Fruit fly (Drosophila melanogaster) whole organism, embryonic: ENCODE results near the gene pasi2.

ENCODE experiments used
- B-H2 ChIP-seq: fragments of 200-800 bp; sonication (Bioruptor generic); optimal IDR thresholded peaks from 2 replicates; lab custom pipeline; 2018; ENCODE audit warnings: missing biosample characterization, mild to moderate bottlenecking, missing genetic modification characterization
- BEAF-32 ChIP-seq: fragments of 200-800 bp; sonication (Bioruptor generic); optimal IDR thresholded peaks from 3 replicates; lab custom pipeline; 2017; ENCODE audit warnings: missing biosample characterization, missing genetic modification characterization, mild to moderate bottlenecking, moderate library complexity, missing genetic modification reagents
- CG10321 ChIP-seq: fragments of 200-800 bp; sonication (Bioruptor generic); IDR thresholded peaks from 2 replicates; pipeline ENCODE4 v1.3.6; 2022; ENCODE audit warnings: missing biosample characterization, missing genetic modification characterization
- CG10431 ChIP-seq: fragments of 200-800 bp; sonication (Bioruptor generic); optimal IDR thresholded peaks from 3 replicates; lab custom pipeline; 2018; ENCODE audit warnings: missing biosample characterization, mild to moderate bottlenecking, missing genetic modification characterization
- CG11398 ChIP-seq: fragments of 200-800 bp; sonication (Bioruptor generic); optimal IDR thresholded peaks from 2 replicates; lab custom pipeline; 2016; ENCODE audit warnings: missing biosample characterization, missing genetic modification characterization
- CG12104 ChIP-seq: fragments of 200-800 bp; sonication (Bioruptor generic); optimal IDR thresholded peaks from 3 replicates; lab custom pipeline; 2016; ENCODE audit warnings: missing biosample characterization, missing genetic modification characterization
- CG12155 ChIP-seq: fragments of 200-800 bp; sonication (Bioruptor generic); optimal IDR thresholded peaks from 3 replicates; lab custom pipeline; 2016; ENCODE audit warnings: missing biosample characterization, missing genetic modification characterization
- CG12942 ChIP-seq: fragments of 200-800 bp; sonication (Bioruptor generic); optimal IDR thresholded peaks from 3 replicates; lab custom pipeline; 2016; ENCODE audit warnings: missing biosample characterization, missing genetic modification characterization
- CG16779 ChIP-seq: fragments of 200-800 bp; sonication (Bioruptor generic); IDR thresholded peaks from 2 replicates; pipeline ENCODE4 v1.3.6; 2022; ENCODE audit warnings: missing biosample characterization, missing genetic modification characterization
- CG16863 ChIP-seq: fragments of 200-800 bp; sonication (Bioruptor generic); optimal IDR thresholded peaks from 3 replicates; lab custom pipeline; 2016; ENCODE audit warnings: missing biosample characterization, missing genetic modification characterization
- CG30431 ChIP-seq: fragments of 200-800 bp; sonication (Bioruptor generic); optimal IDR thresholded peaks from 2 replicates; lab custom pipeline; 2017; ENCODE audit warnings: missing biosample characterization, missing genetic modification characterization
- CG31441 ChIP-seq: fragments of 200-800 bp; sonication (Bioruptor generic); IDR thresholded peaks from 2 replicates; pipeline ENCODE4 v1.3.6; 2022; ENCODE audit warnings: missing biosample characterization, missing genetic modification characterization
- CG3407 ChIP-seq: fragments of 200-800 bp; sonication (Bioruptor generic); optimal IDR thresholded peaks from 2 replicates; lab custom pipeline; 2018; ENCODE audit warnings: missing biosample characterization, mild to moderate bottlenecking, missing genetic modification characterization
- CG42726 ChIP-seq: fragments of 200-800 bp; sonication (Bioruptor generic); IDR thresholded peaks from 2 replicates; pipeline ENCODE4 v1.3.6; 2022; ENCODE audit warnings: missing biosample characterization, missing genetic modification characterization; ENCODE audit not compliant: partially characterized antibody
- CG4404 ChIP-seq: fragments of 200-800 bp; sonication (Bioruptor generic); IDR thresholded peaks from 2 replicates; pipeline ENCODE4 v1.3.6; 2022; ENCODE audit warnings: missing biosample characterization, missing genetic modification characterization
- CG9876 ChIP-seq: fragments of 200-800 bp; sonication (Bioruptor generic); optimal IDR thresholded peaks from 2 replicates; lab custom pipeline; 2016; ENCODE audit warnings: missing biosample characterization, missing genetic modification characterization
- Dip3 ChIP-seq: fragments of 200-800 bp; sonication (Bioruptor generic); optimal IDR thresholded peaks from 3 replicates; lab custom pipeline; 2016; ENCODE audit warnings: missing biosample characterization, missing genetic modification characterization
- ERR ChIP-seq: fragments of 200-800 bp; sonication (Bioruptor generic); optimal IDR thresholded peaks from 2 replicates; lab custom pipeline; 2016; ENCODE audit warnings: missing biosample characterization, missing genetic modification characterization
- Eip74EF ChIP-seq, 2 experiments: fragments of 200-800 bp in 1 of 2; fragments of >200 bp in 1 of 2; sonication (Bioruptor generic) in 1 of 2; optimal IDR thresholded peaks; 2 replicates each; lab custom pipeline; 2017 to 2019; ENCODE audit warnings: missing biosample characterization in 2 of 2, missing genetic modification characterization in 2 of 2, mild to moderate bottlenecking in 1 of 2, moderate library complexity in 1 of 2
- Ets97D ChIP-seq: fragments of 200-800 bp; sonication (Bioruptor generic); optimal IDR thresholded peaks from 3 replicates; lab custom pipeline; 2016; ENCODE audit warnings: missing biosample characterization, missing genetic modification characterization
- Fer1 ChIP-seq: fragments of 200-800 bp; sonication (Bioruptor generic); optimal IDR thresholded peaks from 2 replicates; lab custom pipeline; 2017; ENCODE audit warnings: missing biosample characterization, mild to moderate bottlenecking, missing genetic modification characterization
- Gug ChIP-seq: fragments of 200-800 bp; sonication (Bioruptor generic); IDR thresholded peaks from 4 replicates; pipeline ENCODE4 v1.3.6; 2022; ENCODE audit warnings: missing biosample characterization, missing genetic modification characterization
- HLH3B ChIP-seq: fragments of 200-800 bp; sonication (Bioruptor generic); IDR thresholded peaks from 2 replicates; pipeline ENCODE4 v1.3.6; 2022; ENCODE audit warnings: missing biosample characterization, missing genetic modification characterization
- HLHmδ ChIP-seq: fragments of 200-800 bp; sonication (Bioruptor generic); optimal IDR thresholded peaks from 2 replicates; lab custom pipeline; 2018; ENCODE audit warnings: missing biosample characterization, mild to moderate bottlenecking, missing genetic modification characterization, moderate library complexity
- Hmr ChIP-seq: fragments of 200-800 bp; sonication (Bioruptor generic); optimal IDR thresholded peaks from 3 replicates; lab custom pipeline; 2017; ENCODE audit warnings: mild to moderate bottlenecking, missing biosample characterization, missing genetic modification reagents, missing genetic modification characterization
- Hmx ChIP-seq: fragments of 200-800 bp; sonication (Bioruptor generic); optimal IDR thresholded peaks from 2 replicates; lab custom pipeline; 2016; ENCODE audit warnings: missing biosample characterization, missing genetic modification characterization
- Hr39 ChIP-seq: fragments of >200 bp; optimal IDR thresholded peaks from 2 replicates; lab custom pipeline; 2017
- Kr ChIP-seq: fragments of 200-800 bp; sonication (Bioruptor generic); optimal IDR thresholded peaks from 2 replicates; lab custom pipeline; 2017; ENCODE audit warnings: missing biosample characterization, mild to moderate bottlenecking, missing genetic modification characterization
- Lpt ChIP-seq: fragments of >200 bp; optimal IDR thresholded peaks from 2 replicates; lab custom pipeline; 2018; ENCODE audit warnings: missing biosample characterization, missing genetic modification characterization
- NC2β ChIP-seq: fragments of 200-800 bp; sonication (Bioruptor generic); optimal IDR thresholded peaks from 2 replicates; lab custom pipeline; 2016; ENCODE audit warnings: missing biosample characterization, missing genetic modification characterization
- Sox100B ChIP-seq: fragments of 200-800 bp; sonication (Bioruptor generic); optimal IDR thresholded peaks from 3 replicates; lab custom pipeline; 2018; ENCODE audit warnings: missing biosample characterization, mild to moderate bottlenecking, missing genetic modification characterization
- Tbp ChIP-seq: fragments of >200 bp; optimal IDR thresholded peaks from 2 replicates; lab custom pipeline; 2018; ENCODE audit warnings: missing biosample characterization, missing genetic modification characterization
- ap ChIP-seq: fragments of 200-800 bp; sonication (Bioruptor generic); IDR thresholded peaks from 2 replicates; pipeline ENCODE4 v1.3.6; 2022; ENCODE audit warnings: missing biosample characterization, missing genetic modification characterization
- bigmax ChIP-seq: fragments of 200-800 bp; sonication (Bioruptor generic); optimal IDR thresholded peaks from 2 replicates; lab custom pipeline; 2018; ENCODE audit warnings: missing biosample characterization, mild to moderate bottlenecking, missing genetic modification characterization
- br ChIP-seq: fragments of >200 bp; optimal IDR thresholded peaks from 2 replicates; lab custom pipeline; 2017
- bsh ChIP-seq, 2 experiments: fragments of 200-800 bp; sonication (Bioruptor generic); optimal IDR thresholded peaks; 2 replicates each; lab custom pipeline; 2017 to 2018; ENCODE audit warnings: mild to moderate bottlenecking in 2 of 2, missing biosample characterization in 2 of 2, missing genetic modification characterization in 2 of 2, moderate library complexity in 1 of 2
- chinmo ChIP-seq: fragments of 200-800 bp; sonication (Bioruptor generic); IDR thresholded peaks from 4 replicates; pipeline ENCODE4 v1.3.6; 2022; ENCODE audit warnings: missing biosample characterization, missing genetic modification characterization; ENCODE audit not compliant: partially characterized antibody
- chm ChIP-seq: fragments of 200-800 bp; sonication (Bioruptor generic); IDR thresholded peaks from 2 replicates; pipeline ENCODE4 v1.3.6; 2022; ENCODE audit warnings: missing biosample characterization, missing genetic modification characterization
- crc ChIP-seq: fragments of 200-800 bp; sonication (Bioruptor generic); optimal IDR thresholded peaks from 2 replicates; lab custom pipeline; 2016; ENCODE audit warnings: missing biosample characterization, missing genetic modification characterization
- danr ChIP-seq: fragments of 200-800 bp; sonication (Bioruptor generic); IDR thresholded peaks from 2 replicates; pipeline ENCODE4 v1.3.6; 2022; ENCODE audit warnings: missing biosample characterization, missing genetic modification characterization
- gem ChIP-seq: fragments of 200-800 bp; sonication (Bioruptor generic); optimal IDR thresholded peaks from 2 replicates; lab custom pipeline; 2019; ENCODE audit warnings: missing biosample characterization, mild to moderate bottlenecking, missing genetic modification characterization, moderate library complexity
- ind ChIP-seq: fragments of 200-800 bp; sonication (Bioruptor generic); optimal IDR thresholded peaks from 3 replicates; lab custom pipeline; 2016; ENCODE audit warnings: missing biosample characterization, missing genetic modification characterization
- jing ChIP-seq: fragments of 200-800 bp; sonication (Bioruptor generic); optimal IDR thresholded peaks from 2 replicates; lab custom pipeline; 2018; ENCODE audit warnings: missing biosample characterization, mild to moderate bottlenecking, missing genetic modification characterization
- lbe ChIP-seq: fragments of 200-800 bp; sonication (Bioruptor generic); optimal IDR thresholded peaks from 2 replicates; lab custom pipeline; 2016; ENCODE audit warnings: missing biosample characterization, mild to moderate bottlenecking, missing genetic modification characterization
- pros ChIP-seq: fragments of 200-800 bp; sonication (Bioruptor generic); optimal IDR thresholded peaks from 3 replicates; lab custom pipeline; 2019; ENCODE audit warnings: missing biosample characterization, mild to moderate bottlenecking, missing genetic modification characterization, moderate library complexity
- tna ChIP-seq: fragments of 200-800 bp; sonication (Bioruptor generic); IDR thresholded peaks from 2 replicates; pipeline ENCODE4 v1.3.6; 2022; ENCODE audit warnings: missing biosample characterization, missing genetic modification characterization; ENCODE audit not compliant: partially characterized antibody
- trem ChIP-seq: fragments of 200-800 bp; optimal IDR thresholded peaks from 3 replicates; lab custom pipeline; 2019; ENCODE audit warnings: missing biosample characterization, mild to moderate bottlenecking, missing genetic modification characterization, moderate library complexity
- ttk ChIP-seq: fragments of 200-800 bp; sonication (Bioruptor generic); IDR thresholded peaks from 2 replicates; pipeline ENCODE4 v2.1.2; 2022; ENCODE audit warnings: missing biosample characterization, missing genetic modification characterization
- yki ChIP-seq: fragments of >200 bp; optimal IDR thresholded peaks from 3 replicates; lab custom pipeline; 2018
- z ChIP-seq: fragments of 200-800 bp; sonication (Bioruptor generic); IDR thresholded peaks from 3 replicates; pipeline ENCODE4 v1.3.6; 2022; ENCODE audit warnings: missing biosample characterization, missing genetic modification characterization

Gene pasi2

dm6 chr3R:9340425-9341188 lies 5.6 kb downstream of the pasi2 start (continued):
- TF ChIP-seq ERR (GFP tag; lab: Kevin White, UChicago) = peak; percentile 54
- no peak for TF ChIP-seq br (lab: Kevin White, UChicago)
- TF ChIP-seq lbe (GFP tag; lab: Kevin White, UChicago) = peak; percentile 41
- peak; percentile 41 for TF ChIP-seq NC2β (GFP tag; lab: Kevin White, UChicago)
- peak; percentile 75; the same call in 1 of the 2 replicates for TF ChIP-seq danr
- TF ChIP-seq jing (GFP tag; lab: Kevin White, UChicago) = peak; percentile 59
- peak; percentile 82 for TF ChIP-seq CG12155 (GFP tag; lab: Kevin White, UChicago)
- peak; percentile 68; the same call in 3 of the 4 replicates for TF ChIP-seq Gug (GFP tag; lab: Robert Waterston, UW)
- TF ChIP-seq Hr39 (lab: Kevin White, UChicago) = no peak
- TF ChIP-seq yki (lab: Kevin White, UChicago) = no peak
- TF ChIP-seq HLH3B (GFP tag; lab: Robert Waterston, UW) = peak; percentile 76
- no peak for TF ChIP-seq HLHmδ
- TF ChIP-seq Kr (GFP tag; lab: Kevin White, UChicago) = peak; percentile 26
- peak; percentile 94 for TF ChIP-seq Sox100B (GFP tag; lab: Kevin White, UChicago)
- TF ChIP-seq CG4404 (GFP tag; lab: Robert Waterston, UW) = peak; percentile 79
- peak; percentile 87 for TF ChIP-seq CG12942
- TF ChIP-seq ind = peak; percentile 92
- no peak for TF ChIP-seq Tbp (GFP tag; lab: Kevin White, UChicago)
- TF ChIP-seq CG16863 (GFP tag; lab: Kevin White, UChicago) = peak; percentile 68
- TF ChIP-seq gem (tag; lab: Kevin White, UChicago) = peak; percentile 95
- TF ChIP-seq chm (GFP tag; lab: Robert Waterston, UW) = peak; percentile 89
- TF ChIP-seq CG10431 (GFP tag; lab: Kevin White, UChicago) = peak; percentile 19
- TF ChIP-seq Fer1 (GFP tag; lab: Kevin White, UChicago) = peak; percentile 88
- peak; percentile 72 for TF ChIP-seq trem (tag; lab: Kevin White, UChicago)
- peak; percentile 58 for TF ChIP-seq ap (GFP tag; lab: Robert Waterston, UW)
- TF ChIP-seq ttk = peak; percentile 62
- no peak for TF ChIP-seq BEAF-32 (GFP tag; lab: Kevin White, UChicago)
- TF ChIP-seq Hmx (GFP tag; lab: Kevin White, UChicago) = no peak
- peak; percentile 46 for TF ChIP-seq CG9876 (GFP tag; lab: Kevin White, UChicago)
- TF ChIP-seq z (GFP tag; lab: Robert Waterston, UW) = no peak; the same call in 2 of the 3 replicates
- no peak for TF ChIP-seq CG42726 (GFP tag; lab: Robert Waterston, UW)
- TF ChIP-seq CG30431 (GFP tag; lab: Kevin White, UChicago) = peak; percentile 80
- peak; percentile 14 for TF ChIP-seq Ets97D
- peak; percentile 70 for TF ChIP-seq CG16779 (GFP tag; lab: Robert Waterston, UW)
- TF ChIP-seq CG12104 (GFP tag; lab: Kevin White, UChicago) = peak; percentile 90
- peak; percentile 75 to 86 for TF ChIP-seq bsh (GFP tag; optimal IDR thresholded peaks at IDR 0.05; lab: Kevin White, UChicago)
- peak; percentile 59 for TF ChIP-seq Dip3 (GFP tag; lab: Kevin White, UChicago)
- peak in 1 of 2 experiments; percentile 77 for TF ChIP-seq Eip74EF (GFP tag; optimal IDR thresholded peaks at IDR 0.05; lab: Kevin White, UChicago)
- no peak for TF ChIP-seq tna (GFP tag; lab: Robert Waterston, UW)
- TF ChIP-seq CG31441 = peak; percentile 92
- no peak for TF ChIP-seq pros
- TF ChIP-seq Lpt (GFP tag; lab: Kevin White, UChicago) = no peak
- TF ChIP-seq Hmr (GFP tag; lab: Kevin White, UChicago) = peak; percentile 94
- TF ChIP-seq CG11398 (GFP tag; lab: Kevin White, UChicago) = peak; percentile 51
- 0 out of 4 replicates have a peak, but pooled peaks have one; percentile 52 for TF ChIP-seq chinmo (GFP tag; lab: Robert Waterston, UW)
- TF ChIP-seq B-H2 (GFP tag; lab: Kevin White, UChicago) = peak; percentile 82
- no peak for TF ChIP-seq bigmax
- no peak for TF ChIP-seq crc
- TF ChIP-seq CG10321 (GFP tag; lab: Robert Waterston, UW) = peak; percentile 67
- TF ChIP-seq CG3407 = peak; percentile 75
